Fruit fly (Drosophila melanogaster): Measurements from ENCODE around the gene CG32240.

The CG32240 gene

dm6 chr3L:4381529-4381928 is at the start of gene CG32240:
Gene CG32240, minus strand, starts transcription at chr3L:4381629.
- TF ChIP-seq CG17801 (GFP tag; optimal IDR thresholded peaks at IDR 0.05; ENCODE audit: partially characterized antibody): no peak

- no peak for TF ChIP-seq CG17801 (GFP tag; optimal IDR thresholded peaks at IDR 0.05; ENCODE audit: partially characterized antibody)
These were observed 48.9 kb upstream of the CG32240 start for dm6 chr3L:4430331-4430730.

dm6 chr3L:4428918-4429546 is 47.6 kb upstream of the CG32240 start, which contains the start of gene nAChRbeta1:
Gene nAChRbeta1, plus strand, starts transcription at chr3L:4429349.
- TF ChIP-seq CG17801 (GFP tag; optimal IDR thresholded peaks at IDR 0.05; ENCODE audit: partially characterized antibody): no peak

dm6 chr3L:4426581-4426980 is 45.2 kb upstream of the CG32240 start:
- TF ChIP-seq CG17801 (GFP tag; optimal IDR thresholded peaks at IDR 0.05; ENCODE audit: partially characterized antibody): no peak

DNA sequence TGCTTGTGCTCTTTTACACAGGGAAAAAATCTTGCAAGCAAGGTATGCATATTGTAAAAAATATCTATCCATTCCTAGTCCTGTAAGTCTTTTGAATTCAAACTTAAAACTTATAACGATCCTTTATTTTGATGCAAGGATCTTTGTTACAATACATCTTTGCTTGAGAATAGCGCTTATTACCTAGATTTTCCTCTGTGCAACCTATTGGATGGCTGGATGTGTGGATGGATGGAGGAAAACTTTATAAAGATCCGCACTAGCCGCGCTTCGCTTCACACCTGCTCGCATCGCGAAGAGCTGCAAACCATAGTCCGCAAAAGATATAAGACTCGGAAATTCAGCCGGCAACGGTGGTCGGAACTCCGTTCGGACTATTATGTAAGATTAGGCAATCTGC is 39.9 kb upstream of the CG32240 start, which contains the start of gene CG15020:
CG15020 (plus strand) TSS at position 301 of the 400 bp plus-strand sequence.
- TF ChIP-seq CG17801 (GFP tag; optimal IDR thresholded peaks at IDR 0.05; ENCODE audit: partially characterized antibody): no peak

DNA sequence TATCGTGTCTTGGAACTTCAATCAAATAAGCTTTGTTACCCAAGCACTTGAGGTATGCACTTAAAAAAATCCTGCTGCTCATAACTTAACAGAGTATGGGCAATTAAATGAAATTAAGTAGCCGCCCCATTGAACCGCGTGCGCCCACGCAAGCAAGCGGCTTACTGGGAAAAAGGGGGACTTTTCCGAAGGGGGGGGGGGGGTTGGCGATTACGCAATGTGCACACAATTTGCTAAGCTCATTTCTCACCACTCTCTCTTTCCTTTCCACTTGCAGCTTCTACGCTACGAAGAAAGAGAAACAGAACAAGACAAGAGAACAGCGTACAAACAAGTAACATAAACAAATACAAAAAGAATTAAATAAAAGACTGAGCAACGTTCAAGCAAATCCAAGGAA is 36.1 kb upstream of the CG32240 start:
- no peak for TF ChIP-seq CG17801 (GFP tag; optimal IDR thresholded peaks at IDR 0.05; ENCODE audit: partially characterized antibody)

DNA sequence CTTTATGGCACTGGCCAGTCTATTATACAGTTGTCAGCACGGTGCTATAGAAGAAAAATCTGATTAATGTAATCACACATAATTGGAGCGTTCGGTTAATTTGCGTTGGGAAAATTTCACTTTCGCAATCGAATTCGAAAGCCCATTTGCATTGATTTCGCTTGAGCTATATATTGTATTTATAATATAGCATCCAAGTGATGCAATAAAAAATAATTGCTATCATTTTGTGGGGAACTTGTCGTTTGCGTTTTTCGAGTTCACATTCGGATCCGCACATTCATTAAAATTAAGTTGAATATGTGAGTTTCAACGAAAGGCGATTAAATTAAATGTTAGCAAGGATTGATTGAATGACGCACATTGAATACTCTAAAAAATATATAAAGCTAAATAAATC is 35.6 kb upstream of the CG32240 start:
- TF ChIP-seq CG17801 (GFP tag; optimal IDR thresholded peaks at IDR 0.05; ENCODE audit: partially characterized antibody): no peak

DNA sequence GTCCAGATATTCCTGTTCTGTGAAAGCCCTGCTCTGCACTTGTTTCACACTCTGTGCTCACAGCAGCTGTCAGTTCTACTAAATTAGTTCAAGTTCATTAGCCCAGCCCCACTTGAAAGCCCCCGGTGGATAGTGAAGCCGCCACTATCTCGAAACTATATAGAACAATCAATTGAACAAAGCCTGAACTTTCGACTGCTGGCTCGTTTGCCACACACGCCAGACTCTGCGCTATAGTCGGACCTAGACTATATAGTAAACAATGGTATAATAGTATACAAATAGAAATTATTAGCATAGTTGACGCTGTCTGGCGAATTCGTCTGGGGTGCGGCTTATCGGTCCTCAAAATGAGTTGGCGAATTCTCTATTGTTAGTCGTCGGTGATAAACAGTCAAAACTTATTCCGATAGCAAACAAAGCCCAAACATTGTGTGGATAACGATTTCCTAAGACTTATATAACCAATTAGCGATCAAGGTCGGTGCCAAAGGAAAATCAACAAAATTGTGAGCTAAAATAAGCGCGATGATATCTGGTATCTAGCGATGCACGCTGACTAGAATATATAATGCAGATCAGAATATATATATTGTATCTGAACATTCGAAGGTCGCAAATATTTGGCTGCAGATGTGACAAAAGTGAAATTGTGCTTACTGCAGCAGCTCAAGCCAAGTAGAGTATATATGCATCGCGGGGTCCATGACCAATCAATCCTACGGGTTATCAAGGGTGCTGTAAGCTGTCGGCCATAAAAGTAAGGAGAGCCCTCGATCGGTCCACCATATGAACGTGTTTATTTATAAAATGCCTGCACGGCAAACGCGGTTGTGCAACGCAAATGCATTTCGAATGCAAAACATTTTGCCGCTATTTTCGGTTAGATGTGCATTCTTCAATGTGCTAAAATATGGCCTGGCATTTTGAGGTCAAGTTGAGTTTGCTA is 34.2 kb upstream of the CG32240 start:
- TF ChIP-seq CG17801 (GFP tag; optimal IDR thresholded peaks at IDR 0.05; ENCODE audit: partially characterized antibody): no peak

DNA sequence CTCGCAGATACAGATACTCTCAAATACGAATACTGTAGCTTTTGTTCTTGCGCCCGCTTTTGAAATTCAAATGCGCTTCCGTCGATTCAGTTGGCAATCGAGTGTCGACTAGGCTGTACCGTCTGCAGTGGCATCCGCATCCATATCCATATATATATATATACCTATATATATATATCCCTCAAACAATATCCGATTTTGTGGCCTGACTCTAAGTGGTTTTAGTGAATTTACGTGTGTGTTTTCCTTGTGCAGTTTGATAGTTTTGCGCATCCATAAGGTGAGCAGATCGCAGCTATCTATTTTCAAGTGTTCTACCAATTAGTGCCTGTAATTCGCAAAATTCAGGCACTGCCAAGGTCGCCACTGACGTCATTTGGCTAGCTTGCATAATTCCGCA is 33.1 kb upstream of the CG32240 start:
- TF ChIP-seq CG17801 (GFP tag; optimal IDR thresholded peaks at IDR 0.05; ENCODE audit: partially characterized antibody): no peak

- peak; percentile 10 for TF ChIP-seq CG17801 (GFP tag; optimal IDR thresholded peaks at IDR 0.05; ENCODE audit: partially characterized antibody)
These were observed 32.5 kb upstream of the CG32240 start for dm6 chr3L:4413800-4414446.

- TF ChIP-seq CG17801 (GFP tag; optimal IDR thresholded peaks at IDR 0.05; ENCODE audit: partially characterized antibody): no peak
These were observed 31.5 kb upstream of the CG32240 start for dm6 chr3L:4412974-4413373.

dm6 chr3L:4411951-4412350 is 30.5 kb upstream of the CG32240 start:
- no peak for TF ChIP-seq CG17801 (GFP tag; optimal IDR thresholded peaks at IDR 0.05; ENCODE audit: partially characterized antibody)

DNA sequence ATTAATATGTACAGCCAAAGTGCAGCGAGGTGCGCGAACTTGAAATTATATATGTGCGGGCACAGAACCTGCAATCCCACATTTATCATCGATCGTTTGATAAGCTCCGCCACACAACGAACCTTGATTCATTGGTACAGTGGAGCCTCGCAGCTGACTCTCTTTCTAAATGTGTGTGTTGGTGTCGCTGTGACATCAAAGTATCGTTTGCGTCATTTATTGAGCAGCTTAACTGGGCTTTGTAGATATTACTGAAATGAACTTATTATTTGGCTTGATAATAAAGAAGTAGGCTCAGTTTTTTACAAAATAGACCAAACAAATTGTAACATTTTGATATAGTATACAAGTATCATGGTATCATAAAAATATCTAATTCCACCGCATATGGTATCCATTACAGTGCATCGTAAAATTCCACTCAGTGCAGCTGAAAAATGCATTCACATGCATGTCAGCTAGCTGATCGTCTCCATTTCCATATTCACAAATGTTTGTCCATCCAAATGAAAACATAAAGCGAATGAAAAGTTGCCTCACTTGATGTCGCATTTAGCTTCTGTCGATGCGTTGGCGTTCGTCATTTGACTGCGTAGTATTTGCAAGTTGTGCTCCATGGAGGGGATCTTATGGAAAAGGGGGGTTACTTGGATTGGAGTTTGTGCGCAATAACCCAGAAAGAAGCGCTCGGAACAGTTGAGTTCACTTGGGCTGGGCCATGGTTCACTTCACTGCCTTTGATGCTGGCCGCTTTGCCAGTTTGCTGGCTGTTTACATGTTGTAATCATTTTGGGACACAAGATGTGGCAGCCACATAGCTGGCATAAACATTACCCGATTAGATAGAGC is 29.8 kb upstream of the CG32240 start:
- TF ChIP-seq CG17801 (GFP tag; optimal IDR thresholded peaks at IDR 0.05; ENCODE audit: partially characterized antibody): no peak

DNA sequence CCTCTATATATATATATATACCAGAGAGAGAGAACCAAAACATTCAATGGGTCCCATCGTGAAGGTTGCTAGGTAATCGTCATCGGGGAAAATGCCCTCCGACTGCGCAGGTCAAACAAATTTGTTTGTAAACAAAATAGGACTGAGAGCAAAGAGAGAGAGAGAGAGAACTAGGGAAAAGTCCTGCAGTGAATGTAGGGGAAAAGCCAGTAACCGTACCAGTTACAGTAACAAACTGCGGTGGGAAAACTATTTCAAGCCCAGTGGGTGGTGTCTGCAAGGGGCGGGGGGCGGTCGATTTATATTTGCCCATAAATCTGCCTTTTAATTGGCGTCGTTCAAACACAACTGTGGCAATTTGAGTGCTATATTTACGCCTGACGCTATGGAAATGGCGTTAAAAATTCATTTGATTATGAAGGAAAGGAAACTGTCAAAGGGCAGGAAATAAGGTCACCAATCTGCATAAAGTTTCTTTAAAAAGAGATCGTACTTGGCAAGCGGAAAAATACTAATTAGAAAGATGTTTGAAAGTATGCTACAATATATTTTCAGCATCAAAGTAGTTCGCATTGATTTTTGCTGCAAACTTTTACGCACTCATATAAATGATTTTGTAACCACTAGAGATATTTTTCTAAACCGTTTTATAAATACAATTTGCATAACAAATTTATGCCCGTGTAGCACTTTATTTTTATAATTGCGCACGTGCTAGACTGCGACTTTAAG is 28.6 kb upstream of the CG32240 start:
- TF ChIP-seq CG17801 (GFP tag; optimal IDR thresholded peaks at IDR 0.05; ENCODE audit: partially characterized antibody): no peak
